Worm (Caenorhabditis elegans): ENCODE results near the gene Y69E1A.3.

Gene Y69E1A.3

DNA sequence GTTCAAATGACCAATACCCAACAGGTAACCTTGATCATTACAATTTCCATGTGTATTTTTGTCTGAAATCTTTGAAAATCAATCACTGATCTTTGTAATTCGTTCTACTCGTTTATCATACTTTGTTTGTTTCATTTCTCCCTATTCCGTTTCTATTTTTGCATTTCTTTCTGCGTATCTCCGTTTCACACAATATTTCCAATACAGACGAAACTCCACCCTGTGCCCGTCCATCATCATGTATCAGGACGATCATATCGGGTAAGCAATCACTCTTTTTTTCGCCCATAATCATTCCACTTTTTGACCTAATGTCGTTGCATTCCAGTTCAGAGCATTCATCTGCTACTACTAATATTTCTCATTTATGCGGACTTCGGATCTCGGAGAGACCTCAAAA lies 42.4 kb upstream of the Y69E1A.3 start, which contains the start of gene pyk-2:
pyk-2 (plus strand) TSS at position 206 of the 400 bp plus-strand sequence.
- TF ChIP-seq ceh-22 (tag; optimal IDR thresholded peaks at IDR 0.05): no peak

DNA sequence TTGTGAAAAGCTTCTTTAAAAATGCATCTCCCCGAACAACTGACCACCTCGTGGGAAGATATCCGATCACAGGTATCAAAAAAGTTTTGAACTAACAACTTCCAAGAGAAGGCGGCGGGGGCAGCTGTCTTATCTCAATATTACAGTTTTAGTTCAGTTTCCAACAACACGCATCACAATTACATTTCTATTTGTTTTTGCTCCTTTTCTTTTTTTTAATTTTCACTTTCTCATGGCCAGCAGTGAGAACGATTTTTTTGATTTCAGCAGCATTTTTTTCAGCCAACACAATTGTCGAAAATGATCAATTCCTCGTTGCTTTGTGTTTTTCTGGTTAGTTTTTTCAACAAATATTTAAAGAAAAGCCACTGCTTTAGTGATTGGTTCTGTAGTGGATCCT lies 39.0 kb upstream of the Y69E1A.3 start, which contains the start of gene ZK593.2:
ZK593.2 (plus strand) TSS at position 301 of the 400 bp plus-strand sequence.
- TF ChIP-seq gmeb-2 (tag; optimal IDR thresholded peaks at IDR 0.05): no peak
- no peak for TF ChIP-seq fkh-6 (tag; optimal IDR thresholded peaks at IDR 0.05)
- TF ChIP-seq ttx-3 (tag; optimal IDR thresholded peaks at IDR 0.05): no peak
- TF ChIP-seq lin-11 (tag; optimal IDR thresholded peaks at IDR 0.05): no peak
- no peak for TF ChIP-seq hlh-6 (tag; optimal IDR thresholded peaks at IDR 0.05)
- no peak for TF ChIP-seq tbx-7 (tag; optimal IDR thresholded peaks at IDR 0.05)
- no peak for TF ChIP-seq ceh-9 (tag; optimal IDR thresholded peaks at IDR 0.05)
- no peak for TF ChIP-seq zip-5 (tag; optimal IDR thresholded peaks at IDR 0.05)
- no peak for TF ChIP-seq ceh-48 (tag; optimal IDR thresholded peaks at IDR 0.05)
- no peak for TF ChIP-seq nhr-232 (tag; optimal IDR thresholded peaks at IDR 0.05)
- no peak for TF ChIP-seq dve-1 (tag; optimal IDR thresholded peaks at IDR 0.05)
- TF ChIP-seq ceh-34 (tag; optimal IDR thresholded peaks at IDR 0.05): no peak
- TF ChIP-seq pqm-1 (tag; optimal IDR thresholded peaks at IDR 0.05): no peak
- TF ChIP-seq ceh-24 (tag; optimal IDR thresholded peaks at IDR 0.05): no peak
- no peak for TF ChIP-seq sdc-2 (tag; optimal IDR thresholded peaks at IDR 0.05)
- no peak for TF ChIP-seq Y22D7AL.16 (tag; optimal IDR thresholded peaks at IDR 0.05)
- TF ChIP-seq hlh-13 (GFP tag; optimal IDR thresholded peaks at IDR 0.05): no peak
- no peak for TF ChIP-seq ceh-22 (tag; optimal IDR thresholded peaks at IDR 0.05)
- TF ChIP-seq ama-1 (optimal IDR thresholded peaks at IDR 0.05): no peak
- TF ChIP-seq nfya-1 (tag; optimal IDR thresholded peaks at IDR 0.05): no peak

DNA sequence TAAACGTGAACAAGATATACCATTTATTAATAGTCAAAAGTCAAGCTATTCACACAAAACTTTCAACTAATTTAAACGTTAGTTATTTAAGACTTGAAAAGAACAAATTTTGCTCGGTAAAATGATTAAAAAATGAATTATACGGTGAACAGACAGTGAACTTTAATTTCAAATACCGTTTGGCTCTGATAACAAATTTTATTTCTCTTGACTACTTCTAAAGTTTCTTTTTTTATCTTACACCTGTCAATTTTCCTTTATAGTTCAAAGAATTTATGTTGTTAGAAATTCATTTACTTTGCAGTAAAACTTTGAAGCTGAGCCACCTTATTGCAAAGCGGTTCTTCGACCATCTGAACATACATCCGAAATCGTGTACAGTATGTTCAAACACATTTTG lies 36.7 kb upstream of the Y69E1A.3 start, which contains the start of gene ZK593.3:
ZK593.3 (plus strand) TSS at position 301 of the 400 bp plus-strand sequence.
- TF ChIP-seq hlh-6 (tag; optimal IDR thresholded peaks at IDR 0.05) (no peak), pha-4 (tag; optimal IDR thresholded peaks at IDR 0.05) (no peak), fax-1 (tag; optimal IDR thresholded peaks at IDR 0.05) (no peak), nhr-232 (tag; optimal IDR thresholded peaks at IDR 0.05) (no peak), sox-2 (GFP tag; IDR thresholded peaks at IDR 0.05) (no peak), tbx-7 (tag; optimal IDR thresholded peaks at IDR 0.05) (no peak), hlh-13 (GFP tag; optimal IDR thresholded peaks at IDR 0.05) (no peak), K09A11.1 (tag; optimal IDR thresholded peaks at IDR 0.05; ENCODE audit: insufficient read depth) (no peak), ceh-34 (tag; optimal IDR thresholded peaks at IDR 0.05) (no peak), eyg-1 (tag; optimal IDR thresholded peaks at IDR 0.05) (no peak), mec-3 (tag; optimal IDR thresholded peaks at IDR 0.05; ENCODE audit: borderline replicate concordance) (no peak), nhr-11 (tag; optimal IDR thresholded peaks at IDR 0.05) (no peak), ceh-24 (tag; optimal IDR thresholded peaks at IDR 0.05) (no peak), che-1 (tag; optimal IDR thresholded peaks at IDR 0.05) (no peak)

DNA sequence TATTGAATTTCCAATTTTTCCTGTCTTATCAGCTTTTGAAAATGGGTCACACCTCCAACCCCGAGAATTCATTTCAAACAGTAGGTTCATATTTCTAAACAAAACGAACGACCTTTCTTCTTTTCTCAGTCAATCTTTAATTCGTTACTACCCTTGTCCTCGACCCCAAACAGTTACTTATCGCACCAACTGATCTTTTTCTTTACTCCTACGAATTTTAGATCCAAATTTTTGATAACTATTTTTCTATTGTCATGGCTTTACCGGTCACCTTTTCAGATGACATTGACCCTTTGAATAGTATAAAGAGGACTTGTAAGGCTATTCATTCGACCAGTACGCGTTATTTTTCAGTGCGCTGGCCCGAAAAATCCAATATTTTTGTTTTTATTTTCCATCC lies 36.0 kb upstream of the Y69E1A.3 start:
- TF ChIP-seq lim-6 (tag; optimal IDR thresholded peaks at IDR 0.05): no peak
- TF ChIP-seq fkh-10 (GFP tag; optimal IDR thresholded peaks at IDR 0.05): no peak
- no peak for TF ChIP-seq F13H6.1 (tag; optimal IDR thresholded peaks at IDR 0.05)
- no peak for TF ChIP-seq K09A11.1 (tag; optimal IDR thresholded peaks at IDR 0.05; ENCODE audit: insufficient read depth)
- no peak for TF ChIP-seq ahr-1 (tag; optimal IDR thresholded peaks at IDR 0.05)

DNA sequence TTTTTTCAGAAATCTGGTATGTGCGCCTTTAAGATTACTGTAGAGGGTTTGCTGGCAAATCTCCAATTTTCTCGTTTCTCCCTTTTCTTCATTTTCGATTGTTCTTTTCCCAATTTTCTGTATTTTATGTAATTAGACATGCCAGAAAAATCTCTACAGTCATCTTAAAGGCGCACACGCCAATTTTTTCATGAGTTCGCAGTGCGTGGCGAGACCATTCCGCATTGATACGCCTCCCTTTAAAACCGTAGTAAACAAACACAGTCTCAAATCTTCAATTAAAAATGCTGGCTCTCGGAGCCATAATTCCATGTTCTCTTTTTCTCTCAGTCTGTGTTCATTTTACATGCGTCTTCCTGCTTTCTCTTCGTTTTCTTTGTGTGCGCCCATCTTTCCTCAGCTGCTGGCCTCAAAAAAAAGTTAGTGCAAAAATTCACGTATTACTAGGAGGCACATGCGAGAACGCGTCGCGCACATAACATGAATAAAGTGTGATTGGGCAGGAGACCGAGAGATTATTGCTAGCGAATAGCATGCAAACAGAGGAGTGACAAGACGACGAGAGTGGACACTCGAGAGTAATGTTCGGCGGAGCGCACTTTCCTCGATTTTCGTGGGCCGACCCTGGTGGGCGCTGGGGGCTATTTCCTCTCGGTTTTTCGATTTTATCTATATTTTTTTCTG lies 33.1 kb upstream of the Y69E1A.3 start:
- TF ChIP-seq hlh-8 (tag; optimal IDR thresholded peaks at IDR 0.05) (no peak), hlh-13 (GFP tag; optimal IDR thresholded peaks at IDR 0.05) (no peak), C08G9.2 (tag; optimal IDR thresholded peaks at IDR 0.05) (no peak), syd-9 (tag; optimal IDR thresholded peaks at IDR 0.05) (no peak), ceh-6 (GFP tag; optimal IDR thresholded peaks at IDR 0.05) (no peak), ama-1 (optimal IDR thresholded peaks at IDR 0.05) (no peak), npax-4 (tag; optimal IDR thresholded peaks at IDR 0.05) (no peak), sdc-2 (tag; optimal IDR thresholded peaks at IDR 0.05) (no peak), ttx-3 (tag; optimal IDR thresholded peaks at IDR 0.05) (no peak), ceh-30 (tag; optimal IDR thresholded peaks at IDR 0.05) (no peak), ceh-2 (tag; optimal IDR thresholded peaks at IDR 0.05) (no peak), pha-4 (tag; optimal IDR thresholded peaks at IDR 0.05) (no peak), unc-42 (tag; optimal IDR thresholded peaks at IDR 0.05) (peak; percentile 51), dmd-4 (tag; optimal IDR thresholded peaks at IDR 0.05; ENCODE audit: borderline replicate concordance) (no peak), tbx-2 (tag; optimal IDR thresholded peaks at IDR 0.05) (peak; percentile 49), ceh-31 (tag; optimal IDR thresholded peaks at IDR 0.05) (peak; percentile 80), mec-3 (tag; optimal IDR thresholded peaks at IDR 0.05; ENCODE audit: borderline replicate concordance) (no peak), hlh-30 (tag; optimal IDR thresholded peaks at IDR 0.05; ENCODE audit: insufficient read depth) (peak; percentile 80), tbx-7 (tag; optimal IDR thresholded peaks at IDR 0.05) (no peak)

Data from whole organism, late embryonic.